Worm (Caenorhabditis elegans): ENCODE results near the gene R09D1.12.

Gene R09D1.12

ce11 chrII:9441838-9442237, 10.2 kb downstream of the R09D1.12 start, which contains the start of gene chil-16:
chil-16 (minus strand) TSS chrII:9441938.
- TF ChIP-seq cnd-1 (tag; optimal IDR thresholded peaks at IDR 0.05) (no peak), ceh-83 (GFP tag; optimal IDR thresholded peaks at IDR 0.05) (no peak), zip-8 (tag; optimal IDR thresholded peaks at IDR 0.05) (no peak), mls-2 (tag; optimal IDR thresholded peaks at IDR 0.05) (no peak), hlh-1 (tag; optimal IDR thresholded peaks at IDR 0.05) (no peak), ham-2 (GFP tag; optimal IDR thresholded peaks at IDR 0.05) (no peak), nhr-237 (tag; optimal IDR thresholded peaks at IDR 0.05) (no peak), flh-1 (GFP tag; optimal IDR thresholded peaks at IDR 0.05) (no peak), snpc-4 (tag; optimal IDR thresholded peaks at IDR 0.05) (no peak), sptf-1 (tag; optimal IDR thresholded peaks at IDR 0.05) (no peak), nhr-12 (tag; optimal IDR thresholded peaks at IDR 0.05) (no peak), mab-5 (tag; optimal IDR thresholded peaks at IDR 0.05) (no peak)

ce11 chrII:9440060-9440459, 12.0 kb downstream of the R09D1.12 start, which contains the start of gene chil-17:
chil-17 (minus strand) TSS chrII:9440160.
- TF ChIP-seq lsy-2 (tag; optimal IDR thresholded peaks at IDR 0.05), result no peak
- no peak for TF ChIP-seq lin-32 (GFP tag; optimal IDR thresholded peaks at IDR 0.05)
- no peak for TF ChIP-seq bed-3 (GFP tag; optimal IDR thresholded peaks at IDR 0.05)
- no peak for TF ChIP-seq ceh-39 (tag; optimal IDR thresholded peaks at IDR 0.05)
- no peak for TF ChIP-seq snpc-4 (tag; optimal IDR thresholded peaks at IDR 0.05)
- TF ChIP-seq sptf-1 (tag; optimal IDR thresholded peaks at IDR 0.05), result no peak
- no peak for TF ChIP-seq blmp-1 (tag; optimal IDR thresholded peaks at IDR 0.05)
- no peak for TF ChIP-seq M03D4.4 (tag; optimal IDR thresholded peaks at IDR 0.05)
- TF ChIP-seq nhr-2 (tag; optimal IDR thresholded peaks at IDR 0.05), result no peak
- TF ChIP-seq mep-1 (tag; optimal IDR thresholded peaks at IDR 0.05), result no peak
- TF ChIP-seq flh-1 (GFP tag; optimal IDR thresholded peaks at IDR 0.05), result no peak
- TF ChIP-seq ces-1 (GFP tag; optimal IDR thresholded peaks at IDR 0.05), result no peak
- no peak for TF ChIP-seq nhr-237 (tag; optimal IDR thresholded peaks at IDR 0.05)
- no peak for TF ChIP-seq pha-4 (tag; optimal IDR thresholded peaks at IDR 0.05)
- TF ChIP-seq mab-5 (tag; optimal IDR thresholded peaks at IDR 0.05), result no peak
- no peak for TF ChIP-seq nhr-12 (tag; optimal IDR thresholded peaks at IDR 0.05)
- no peak for TF ChIP-seq zip-8 (tag; optimal IDR thresholded peaks at IDR 0.05)
- no peak for TF ChIP-seq nhr-28 (tag; optimal IDR thresholded peaks at IDR 0.05)

- TF ChIP-seq bed-3 (GFP tag; optimal IDR thresholded peaks at IDR 0.05) (no peak), snpc-4 (tag; optimal IDR thresholded peaks at IDR 0.05) (no peak), drap-1 (GFP tag; optimal IDR thresholded peaks at IDR 0.05) (no peak), nhr-2 (tag; optimal IDR thresholded peaks at IDR 0.05) (no peak), nhr-12 (tag; optimal IDR thresholded peaks at IDR 0.05) (no peak), M03D4.4 (tag; optimal IDR thresholded peaks at IDR 0.05) (no peak), ztf-11 (tag; optimal IDR thresholded peaks at IDR 0.05) (no peak), mep-1 (tag; optimal IDR thresholded peaks at IDR 0.05) (no peak), unc-120 (tag; optimal IDR thresholded peaks at IDR 0.05; ENCODE audit: poor library complexity, severe bottlenecking) (no peak), ceh-43 (GFP tag; optimal IDR thresholded peaks at IDR 0.05) (no peak), flh-1 (GFP tag; optimal IDR thresholded peaks at IDR 0.05) (no peak), ceh-39 (tag; optimal IDR thresholded peaks at IDR 0.05) (no peak)
Observed at ce11 chrII:9438853-9439252, 13.2 kb downstream of the R09D1.12 start.

ce11 chrII:9438227-9438626, 13.8 kb downstream of the R09D1.12 start, which contains the start of gene chil-13:
chil-13 (minus strand) TSS chrII:9438327.
- TF ChIP-seq drap-1 (GFP tag; optimal IDR thresholded peaks at IDR 0.05), result no peak
- TF ChIP-seq ztf-11 (tag; optimal IDR thresholded peaks at IDR 0.05), result no peak
- TF ChIP-seq blmp-1 (tag; optimal IDR thresholded peaks at IDR 0.05), result no peak
- TF ChIP-seq tbx-8 (GFP tag; optimal IDR thresholded peaks at IDR 0.05), result no peak
- TF ChIP-seq hlh-1 (tag; optimal IDR thresholded peaks at IDR 0.05), result no peak
- TF ChIP-seq nhr-12 (tag; optimal IDR thresholded peaks at IDR 0.05), result no peak
- no peak for TF ChIP-seq lin-32 (GFP tag; optimal IDR thresholded peaks at IDR 0.05)
- no peak for TF ChIP-seq ces-1 (GFP tag; optimal IDR thresholded peaks at IDR 0.05)
- TF ChIP-seq snpc-4 (tag; optimal IDR thresholded peaks at IDR 0.05), result no peak
- no peak for TF ChIP-seq elt-1 (tag; optimal IDR thresholded peaks at IDR 0.05; ENCODE audit: borderline replicate concordance, insufficient read depth)
- TF ChIP-seq unc-62 (GFP tag; optimal IDR thresholded peaks at IDR 0.05), result no peak
- TF ChIP-seq mep-1 (tag; optimal IDR thresholded peaks at IDR 0.05), result no peak
- TF ChIP-seq unc-120 (tag; optimal IDR thresholded peaks at IDR 0.05; ENCODE audit: poor library complexity, severe bottlenecking), result no peak
- TF ChIP-seq bed-3 (GFP tag; optimal IDR thresholded peaks at IDR 0.05), result no peak
- no peak for TF ChIP-seq lsy-2 (tag; optimal IDR thresholded peaks at IDR 0.05)
- no peak for TF ChIP-seq mls-2 (tag; optimal IDR thresholded peaks at IDR 0.05)
- TF ChIP-seq ceh-43 (GFP tag; optimal IDR thresholded peaks at IDR 0.05), result no peak
- no peak for TF ChIP-seq sem-2 (GFP tag; optimal IDR thresholded peaks at IDR 0.05)
